Worm (Caenorhabditis elegans): Measurements from ENCODE around the gene ddn-3.

Gene ddn-3

DNA sequence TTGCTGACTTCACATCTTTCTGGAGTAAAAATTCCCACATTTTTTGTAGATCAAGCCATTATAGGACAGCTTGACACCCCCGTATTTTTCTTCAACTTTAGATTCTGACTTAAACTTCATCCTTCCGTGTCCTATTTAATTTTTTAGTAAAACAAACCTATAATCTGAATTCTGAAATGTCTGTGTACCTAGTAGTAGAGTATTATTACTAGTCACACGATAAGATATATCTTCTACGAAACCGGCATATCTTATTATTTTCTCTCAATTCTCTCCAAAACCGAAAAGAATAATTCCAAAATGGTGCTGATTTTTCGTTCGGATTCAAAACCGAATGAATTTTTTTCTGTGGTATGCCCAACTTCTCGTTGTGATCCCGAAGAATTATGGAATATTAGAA is 16.6 kb downstream of the ddn-3 start, which contains the start of gene F14D7.9 (continued):
- TF ChIP-seq ref-2 (tag; optimal IDR thresholded peaks at IDR 0.05) = no peak
- TF ChIP-seq che-1 (tag; optimal IDR thresholded peaks at IDR 0.05) = no peak
- no peak for TF ChIP-seq elt-4 (tag; optimal IDR thresholded peaks at IDR 0.05)

DNA sequence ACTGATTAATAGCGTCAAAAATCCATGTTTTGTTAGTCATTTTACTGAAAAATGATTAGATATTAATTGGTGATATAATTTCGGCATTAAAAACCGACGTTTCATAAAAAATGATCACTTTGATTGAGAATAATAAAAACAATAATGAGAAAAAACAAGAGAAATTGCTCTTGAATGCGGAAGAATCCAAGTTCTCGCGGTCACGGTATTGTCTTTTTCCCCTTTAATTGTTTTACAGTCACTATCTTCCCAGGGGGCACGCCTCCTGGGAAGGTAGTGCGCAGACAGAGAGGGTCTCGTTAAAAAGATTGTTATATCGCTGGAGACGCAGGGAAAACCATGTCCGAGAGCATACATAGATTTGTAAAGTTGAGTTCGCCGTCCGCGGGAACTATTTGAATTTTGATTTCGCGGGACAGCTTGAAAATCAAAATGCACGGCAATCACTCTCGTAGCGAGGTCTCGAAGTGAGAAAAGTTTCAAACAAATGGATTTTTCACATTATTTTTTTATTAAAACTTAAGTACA is 17.3 kb downstream of the ddn-3 start, which contains the start of gene F14D7.2:
TSS of gene F14D7.2 (minus strand) at position 51 of the 528 bp plus-strand sequence.
- TF ChIP-seq dmd-4 (tag; optimal IDR thresholded peaks at IDR 0.05; ENCODE audit: borderline replicate concordance) (no peak), ceh-6 (GFP tag; optimal IDR thresholded peaks at IDR 0.05) (no peak), npax-4 (tag; optimal IDR thresholded peaks at IDR 0.05) (no peak), elt-2 (tag; optimal IDR thresholded peaks at IDR 0.05) (no peak), pqm-1 (tag; optimal IDR thresholded peaks at IDR 0.05) (no peak), unc-86 (tag; optimal IDR thresholded peaks at IDR 0.05) (no peak), ztf-16 (tag; optimal IDR thresholded peaks at IDR 0.05) (no peak)

DNA sequence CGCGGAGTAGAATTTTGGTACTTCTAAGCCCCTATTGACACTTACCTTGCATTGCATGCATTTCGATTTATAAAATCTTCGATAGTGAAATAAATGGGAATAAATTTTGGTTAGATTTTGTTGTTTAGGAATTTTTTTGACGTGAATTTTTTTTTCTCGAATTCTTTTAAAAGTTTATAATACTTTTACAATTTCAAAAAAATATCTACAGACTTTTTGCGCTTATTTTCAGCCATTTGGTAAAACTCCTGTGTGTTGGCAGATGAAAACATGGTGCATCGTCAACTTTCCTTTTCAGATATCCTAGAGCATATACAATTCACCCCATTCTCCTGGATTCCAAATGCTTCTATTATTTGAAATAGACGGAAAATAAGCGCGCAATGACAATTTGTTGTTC is 20.4 kb downstream of the ddn-3 start, which contains the start of gene F14D7.18:
TSS of gene F14D7.18 (minus strand) at position 101 of the 400 bp plus-strand sequence.
- TF ChIP-seq ceh-48 (tag; optimal IDR thresholded peaks at IDR 0.05) (no peak), ceh-31 (tag; optimal IDR thresholded peaks at IDR 0.05) (no peak), ztf-16 (tag; optimal IDR thresholded peaks at IDR 0.05) (no peak), dmd-4 (tag; optimal IDR thresholded peaks at IDR 0.05; ENCODE audit: borderline replicate concordance) (no peak), pat-9 (tag; optimal IDR thresholded peaks at IDR 0.05) (no peak)

DNA sequence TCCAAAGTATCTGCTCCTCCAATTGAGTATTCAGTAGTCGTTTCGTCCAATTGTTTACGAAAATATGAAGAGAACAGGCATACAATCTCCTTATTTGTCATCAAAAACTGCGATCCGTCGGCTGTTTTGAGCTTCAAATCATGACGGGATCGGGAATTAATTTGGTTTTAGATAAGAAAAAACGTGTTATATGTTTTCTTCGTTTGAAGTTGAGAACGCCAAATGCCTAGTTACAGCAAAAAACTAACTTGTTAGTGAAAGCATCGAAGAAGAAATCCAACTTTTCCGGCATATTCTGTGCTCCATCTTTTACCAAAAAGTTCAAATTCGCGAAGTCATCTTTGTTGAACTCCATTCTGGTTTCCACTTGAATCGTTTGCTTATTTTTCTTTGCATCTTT is 21.7 kb downstream of the ddn-3 start, which contains the start of gene F14D7.1:
TSS of gene F14D7.1 (minus strand) at position 101 of the 400 bp plus-strand sequence.
- TF ChIP-seq unc-3 (GFP tag; conservative IDR thresholded peaks at IDR 0.05) (no peak), unc-3 (tag; optimal IDR thresholded peaks at IDR 0.05) (no peak), C38D4.7 (GFP tag; optimal IDR thresholded peaks at IDR 0.05) (no peak), pqm-1 (tag; optimal IDR thresholded peaks at IDR 0.05) (no peak)

DNA sequence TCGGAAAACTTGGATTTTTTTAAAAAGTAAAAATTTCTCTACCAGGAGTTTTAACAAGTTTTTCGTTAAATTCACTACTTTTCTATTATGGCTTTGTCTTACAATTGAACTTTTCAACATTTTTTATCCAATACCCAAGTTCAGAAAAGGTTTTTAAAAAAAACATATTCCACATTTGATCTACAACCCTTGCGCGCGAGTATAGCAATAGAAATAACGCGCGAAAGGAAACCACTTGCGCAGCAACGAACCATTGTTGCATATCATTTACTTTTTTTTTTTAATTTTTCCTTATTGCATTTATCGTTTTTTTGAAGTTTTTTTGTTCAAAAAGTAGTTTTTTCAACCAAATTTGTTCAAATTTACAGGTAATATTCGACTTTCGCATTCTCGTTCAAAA is 25.2 kb downstream of the ddn-3 start, which contains the start of gene F40G12.11:
TSS of gene F40G12.11 (plus strand) at position 369 of the 400 bp plus-strand sequence.
- TF ChIP-seq rnt-1 (tag; optimal IDR thresholded peaks at IDR 0.05) (no peak), lim-6 (tag; optimal IDR thresholded peaks at IDR 0.05) (no peak), F13H6.1 (tag; optimal IDR thresholded peaks at IDR 0.05) (no peak)

DNA sequence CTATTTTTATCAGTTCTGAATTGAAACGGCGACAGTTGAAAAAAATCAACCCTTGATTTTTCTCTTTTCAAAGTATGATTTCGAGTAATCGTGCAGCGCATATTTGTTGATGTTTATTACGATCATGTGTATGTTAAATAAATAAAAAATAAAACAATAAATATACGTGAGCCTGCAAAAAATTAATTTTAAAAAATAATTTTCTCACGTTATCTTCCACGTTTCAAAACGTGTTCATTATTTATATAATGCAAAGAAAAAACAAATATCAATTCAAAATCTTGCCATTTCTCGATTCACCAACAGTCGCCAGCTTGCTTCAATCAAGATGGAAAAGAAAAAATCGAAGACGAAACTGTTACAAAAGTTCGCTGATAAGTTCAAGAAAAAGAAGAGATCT is 27.8 kb downstream of the ddn-3 start, which contains the start of gene F40G12.10:
TSS of gene F40G12.10 (plus strand) at position 301 of the 400 bp plus-strand sequence.
- TF ChIP-seq ceh-34 (tag; optimal IDR thresholded peaks at IDR 0.05) = no peak
- no peak for TF ChIP-seq ref-2 (tag; optimal IDR thresholded peaks at IDR 0.05)
- no peak for TF ChIP-seq T23F11.4 (GFP tag; optimal IDR thresholded peaks at IDR 0.05)
- TF ChIP-seq hlh-30 (tag; optimal IDR thresholded peaks at IDR 0.05; ENCODE audit: insufficient read depth) = no peak
- no peak for TF ChIP-seq hlh-6 (tag; optimal IDR thresholded peaks at IDR 0.05)
- TF ChIP-seq ahr-1 (tag; optimal IDR thresholded peaks at IDR 0.05) = no peak
- no peak for TF ChIP-seq Y22D7AL.16 (tag; optimal IDR thresholded peaks at IDR 0.05)

DNA sequence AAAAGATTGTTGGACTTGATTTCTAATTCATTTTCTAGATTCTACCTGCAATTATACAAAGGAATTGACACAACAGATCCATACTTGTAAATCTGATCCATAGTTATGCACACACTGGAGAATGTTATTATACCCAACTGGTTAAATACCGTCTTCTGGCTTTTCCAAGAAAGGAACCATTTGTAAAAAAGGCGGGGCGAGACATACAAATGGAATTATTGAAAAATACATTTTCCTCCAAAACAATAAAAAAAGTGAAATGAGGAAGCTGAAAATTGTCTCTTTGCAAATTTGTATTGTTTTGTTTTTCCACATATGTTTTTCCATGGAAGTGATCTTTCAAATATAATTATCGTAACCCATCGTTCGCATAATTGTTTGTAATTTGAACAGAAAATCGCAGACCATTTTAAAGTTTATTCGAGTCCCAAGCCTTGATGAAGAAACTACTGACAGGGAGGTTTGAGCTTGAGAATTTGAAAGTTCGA is 28.7 kb downstream of the ddn-3 start, which contains the start of the genes srt-74 and F40G12.9:
TSS of gene srt-74 (minus strand) at position 101 of the 488 bp plus-strand sequence.
TSS of gene F40G12.9 (plus strand) at position 438 of the 488 bp plus-strand sequence.
- TF ChIP-seq ttx-3 (tag; optimal IDR thresholded peaks at IDR 0.05) (no peak), unc-86 (tag; optimal IDR thresholded peaks at IDR 0.05) (no peak)

DNA sequence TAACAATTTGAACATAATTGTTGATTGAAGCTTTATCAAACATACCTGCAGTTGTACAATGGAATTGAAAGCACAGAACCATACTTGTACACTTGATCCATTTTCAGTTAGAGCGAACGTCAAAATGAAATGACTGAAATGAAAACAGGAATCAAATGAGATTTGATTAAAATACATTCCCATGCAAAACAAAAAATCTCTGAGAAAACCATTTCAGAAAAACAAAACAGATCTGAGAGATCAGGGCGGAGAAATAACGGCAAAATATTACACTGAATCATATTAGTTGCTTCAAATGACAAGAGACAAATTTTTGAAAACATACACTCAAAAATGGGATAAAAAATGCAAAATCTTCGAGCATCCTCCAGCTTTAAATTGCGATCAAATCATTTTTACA is 31.2 kb downstream of the ddn-3 start, which contains the start of gene srt-33:
TSS of gene srt-33 (minus strand) at position 101 of the 400 bp plus-strand sequence.
- TF ChIP-seq ceh-30 (tag; optimal IDR thresholded peaks at IDR 0.05) = no peak
- no peak for TF ChIP-seq ceh-6 (GFP tag; optimal IDR thresholded peaks at IDR 0.05)
- TF ChIP-seq ttx-3 (tag; optimal IDR thresholded peaks at IDR 0.05) = no peak
- TF ChIP-seq elt-2 (tag; optimal IDR thresholded peaks at IDR 0.05) = no peak
- TF ChIP-seq nfya-1 (tag; optimal IDR thresholded peaks at IDR 0.05) = no peak
- no peak for TF ChIP-seq pag-3 (tag; optimal IDR thresholded peaks at IDR 0.05; ENCODE audit: borderline replicate concordance)
- TF ChIP-seq hlh-30 (tag; optimal IDR thresholded peaks at IDR 0.05; ENCODE audit: insufficient read depth) = no peak
- no peak for TF ChIP-seq ama-1 (optimal IDR thresholded peaks at IDR 0.05)
- TF ChIP-seq lim-6 (tag; optimal IDR thresholded peaks at IDR 0.05) = no peak
- TF ChIP-seq pha-4 (tag; optimal IDR thresholded peaks at IDR 0.05) = no peak
- TF ChIP-seq fax-1 (tag; optimal IDR thresholded peaks at IDR 0.05) = no peak
- no peak for TF ChIP-seq hlh-15 (tag; optimal IDR thresholded peaks at IDR 0.05)
- TF ChIP-seq pax-1 (tag; optimal IDR thresholded peaks at IDR 0.05) = no peak
- no peak for TF ChIP-seq zip-5 (tag; optimal IDR thresholded peaks at IDR 0.05)
- TF ChIP-seq npax-4 (tag; optimal IDR thresholded peaks at IDR 0.05) = no peak
- no peak for TF ChIP-seq mec-3 (tag; optimal IDR thresholded peaks at IDR 0.05; ENCODE audit: borderline replicate concordance)
- no peak for TF ChIP-seq fkh-6 (tag; optimal IDR thresholded peaks at IDR 0.05)
- no peak for TF ChIP-seq K02D7.2 (tag; optimal IDR thresholded peaks at IDR 0.05)
